Worm (Caenorhabditis elegans): ENCODE measurements around the gene Y37E11B.10.

- TF ChIP-seq nhr-6 (tag; optimal IDR thresholded peaks at IDR 0.05): no peak
- no peak for TF ChIP-seq fkh-10 (GFP tag; optimal IDR thresholded peaks at IDR 0.05)
- no peak for TF ChIP-seq ctbp-1 (GFP tag; IDR thresholded peaks at IDR 0.05)
- TF ChIP-seq ztf-11 (tag; optimal IDR thresholded peaks at IDR 0.05): no peak
- no peak for TF ChIP-seq egl-27 (tag; optimal IDR thresholded peaks at IDR 0.05)
- no peak for TF ChIP-seq nhr-41 (GFP tag; IDR thresholded peaks at IDR 0.05)
These were observed 40.3 kb upstream of the Y37E11B.10 start for ce11 chrIV:3646338-3647154.

All from whole organism, L4 larva.